Worm (Caenorhabditis elegans): ENCODE measurements around the gene K08E5.1.

K08E5.1 gene

ce11 chrIII:10132495-10133450 lies 13.8 kb downstream of the K08E5.1 start (continued):
- TF ChIP-seq hlh-11 (tag; optimal IDR thresholded peaks at IDR 0.05), result peak; percentile 73
- TF ChIP-seq unc-39 (tag; optimal IDR thresholded peaks at IDR 0.05), result no peak
- TF ChIP-seq dpl-1 (GFP tag; optimal IDR thresholded peaks at IDR 0.05), result peak; percentile 25
- TF ChIP-seq snpc-1.2 (GFP tag; IDR thresholded peaks at IDR 0.05), result no peak
- TF ChIP-seq ceh-28 (tag; optimal IDR thresholded peaks at IDR 0.05), result no peak
- TF ChIP-seq php-3 (GFP tag; IDR thresholded peaks at IDR 0.05), result no peak
- peak in 1 of 2 experiments; percentile 29 for TF ChIP-seq mdl-1 (tag; optimal IDR thresholded peaks at IDR 0.05)
- TF ChIP-seq dve-1 (tag; optimal IDR thresholded peaks at IDR 0.05; ENCODE audit: insufficient read depth), result peak; percentile 90
- no peak for TF ChIP-seq sdz-12 (GFP tag; optimal IDR thresholded peaks at IDR 0.05)
- TF ChIP-seq nhr-11 (tag; optimal IDR thresholded peaks at IDR 0.05), result no peak
- no peak for TF ChIP-seq R02D3.7 (tag; optimal IDR thresholded peaks at IDR 0.05)
- TF ChIP-seq ztf-11 (tag; optimal IDR thresholded peaks at IDR 0.05), result no peak
- no peak for TF ChIP-seq ceh-82 (tag; optimal IDR thresholded peaks at IDR 0.05)
- no peak for TF ChIP-seq ZK546.5 (tag; optimal IDR thresholded peaks at IDR 0.05)
- no peak for TF ChIP-seq tag-97 (GFP tag; IDR thresholded peaks at IDR 0.05)
- TF ChIP-seq nhr-111 (GFP tag; optimal IDR thresholded peaks at IDR 0.05), result no peak
- TF ChIP-seq Y105C5A.15 (GFP tag; IDR thresholded peaks at IDR 0.05), result no peak
- no peak for TF ChIP-seq lin-15B (tag; optimal IDR thresholded peaks at IDR 0.05)

ce11 chrIII:10126375-10126774 lies 20.2 kb downstream of the K08E5.1 start:
- TF ChIP-seq nhr-111 (GFP tag; optimal IDR thresholded peaks at IDR 0.05) (no peak), fos-1 (tag; optimal IDR thresholded peaks at IDR 0.05) (no peak), cey-2 (tag; optimal IDR thresholded peaks at IDR 0.05; ENCODE audit: borderline replicate concordance, insufficient read depth) (no peak), madf-9 (GFP tag; conservative IDR thresholded peaks at IDR 0.05) (no peak), ctbp-1 (GFP tag; IDR thresholded peaks at IDR 0.05) (no peak), ama-1 (optimal IDR thresholded peaks at IDR 0.05) (no peak), dve-1 (tag; optimal IDR thresholded peaks at IDR 0.05; ENCODE audit: insufficient read depth) (peak; percentile 20), hlh-11 (tag; optimal IDR thresholded peaks at IDR 0.05) (peak; percentile 10), pha-4 (GFP tag; IDR thresholded peaks at IDR 0.05) (no peak), pha-4 (tag; optimal IDR thresholded peaks at IDR 0.05) (no peak), madf-5 (GFP tag; IDR thresholded peaks at IDR 0.05) (no peak), nhr-28 (tag; optimal IDR thresholded peaks at IDR 0.05) (peak; percentile 33), duxl-1 (tag; optimal IDR thresholded peaks at IDR 0.05; ENCODE audit: poor library complexity) (no peak), attf-4 (tag; optimal IDR thresholded peaks at IDR 0.05) (no peak), zfp-2 (tag; optimal IDR thresholded peaks at IDR 0.05) (no peak), lin-1 (GFP tag; IDR thresholded peaks at IDR 0.05) (no peak), snpc-4 (tag; optimal IDR thresholded peaks at IDR 0.05) (no peak), ceh-20 (GFP tag; IDR thresholded peaks at IDR 0.05) (no peak), nhr-48 (tag; optimal IDR thresholded peaks at IDR 0.05) (no peak), daf-19 (GFP tag; conservative IDR thresholded peaks at IDR 0.05) (no peak), snpc-1.2 (GFP tag; IDR thresholded peaks at IDR 0.05) (no peak), lsy-2 (tag; optimal IDR thresholded peaks at IDR 0.05) (peak in 1 of 2 experiments; percentile 23), daf-16 (GFP tag; optimal IDR thresholded peaks at IDR 0.05) (peak in 1 of 2 experiments; percentile 51), daf-16 (tag; optimal IDR thresholded peaks at IDR 0.05) (peak; percentile 1), Y75B8A.6 (GFP tag; IDR thresholded peaks at IDR 0.05) (no peak), daf-8 (GFP tag; IDR thresholded peaks at IDR 0.05) (no peak), Y5F2A.4 (GFP tag; optimal IDR thresholded peaks at IDR 0.05) (no peak), mdl-1 (tag; optimal IDR thresholded peaks at IDR 0.05) (no peak), aha-1 (tag) (peak; percentile 11), tra-1 (GFP tag; IDR thresholded peaks at IDR 0.05) (0 out of 2 replicates have a peak, but pooled peaks have one; percentile 28), F49E8.2 (tag; optimal IDR thresholded peaks at IDR 0.05; ENCODE audit: borderline replicate concordance) (no peak), F10B5.3 (tag; optimal IDR thresholded peaks at IDR 0.05) (no peak), lin-39 (tag; optimal IDR thresholded peaks at IDR 0.05) (no peak), spr-1 (tag; optimal IDR thresholded peaks at IDR 0.05) (no peak)
